Fruit fly (Drosophila melanogaster): Measurements from ENCODE around the gene nerfin-2.

Gene nerfin-2

dm6 chr3R:10031480-10031879 lies 39.4 kb upstream of the nerfin-2 start:
- TF ChIP-seq CG1621 (tag; optimal IDR thresholded peaks at IDR 0.05) (no peak), spab (GFP tag; optimal IDR thresholded peaks at IDR 0.05) (no peak), CG6276 (GFP tag; optimal IDR thresholded peaks at IDR 0.05) (no peak), Hr39 (GFP tag; optimal IDR thresholded peaks at IDR 0.05) (no peak), Hr4 (GFP tag; optimal IDR thresholded peaks at IDR 0.05) (no peak), CG32006 (GFP tag; optimal IDR thresholded peaks at IDR 0.05) (no peak), CG8319 (GFP tag; optimal IDR thresholded peaks at IDR 0.05) (no peak), salr (GFP tag; optimal IDR thresholded peaks at IDR 0.05) (no peak), CG16779 (tag; optimal IDR thresholded peaks at IDR 0.05) (no peak), achi (GFP tag; optimal IDR thresholded peaks at IDR 0.05) (no peak), Hr38 (GFP tag; optimal IDR thresholded peaks at IDR 0.05) (no peak), Eip93F (GFP tag; optimal IDR thresholded peaks at IDR 0.05) (no peak), ss (GFP tag; optimal IDR thresholded peaks at IDR 0.05) (no peak), dsx (GFP tag; optimal IDR thresholded peaks at IDR 0.05; ENCODE audit: poor library complexity, severe bottlenecking) (no peak), CG3919 (GFP tag; optimal IDR thresholded peaks at IDR 0.05) (no peak), fd85E (GFP tag; optimal IDR thresholded peaks at IDR 0.05) (no peak), CG8632 (GFP tag; optimal IDR thresholded peaks at IDR 0.05) (no peak), CG6792 (GFP tag; optimal IDR thresholded peaks at IDR 0.05) (no peak)

- no peak for TF ChIP-seq dac (GFP tag; optimal IDR thresholded peaks at IDR 0.05)
- no peak for TF ChIP-seq eg (GFP tag; IDR thresholded peaks at IDR 0.05)
- TF ChIP-seq fd59A (GFP tag; optimal IDR thresholded peaks at IDR 0.05) = no peak
- no peak for TF ChIP-seq CG8632 (GFP tag; optimal IDR thresholded peaks at IDR 0.05)
- TF ChIP-seq CG32006 (GFP tag; optimal IDR thresholded peaks at IDR 0.05) = peak; percentile 44
- no peak for TF ChIP-seq Sox15 (GFP tag; optimal IDR thresholded peaks at IDR 0.05)
- no peak for TF ChIP-seq Gug (GFP tag; IDR thresholded peaks at IDR 0.05)
- TF ChIP-seq pdm3 (GFP tag; optimal IDR thresholded peaks at IDR 0.05) = no peak
- no peak for TF ChIP-seq CG11294 (GFP tag; IDR thresholded peaks at IDR 0.05)
- TF ChIP-seq CG6276 (GFP tag; optimal IDR thresholded peaks at IDR 0.05) = peak; percentile 4
- TF ChIP-seq ss (GFP tag; optimal IDR thresholded peaks at IDR 0.05) = no peak
- no peak for TF ChIP-seq spab (GFP tag; optimal IDR thresholded peaks at IDR 0.05)
- peak; percentile 16 for TF ChIP-seq Hr4 (GFP tag; optimal IDR thresholded peaks at IDR 0.05)
- TF ChIP-seq Sox102F (GFP tag; optimal IDR thresholded peaks at IDR 0.05) = no peak
- peak; percentile 60 for TF ChIP-seq svp (GFP tag)
- 0 out of 2 replicates have a peak, but pooled peaks have one; percentile 20 for TF ChIP-seq CG15336 (GFP tag; IDR thresholded peaks at IDR 0.05)
- no peak for TF ChIP-seq CG10669 (GFP tag; optimal IDR thresholded peaks at IDR 0.05)
- TF ChIP-seq vri (GFP tag; optimal IDR thresholded peaks at IDR 0.05) = no peak
- peak; percentile 51 for TF ChIP-seq Eip78C (GFP tag)
These were observed 37.8 kb upstream of the nerfin-2 start for dm6 chr3R:10032951-10033720.

dm6 chr3R:10034995-10035446 lies 35.9 kb upstream of the nerfin-2 start:
- TF ChIP-seq CG31627 (GFP tag; optimal IDR thresholded peaks at IDR 0.05) (no peak), CG6276 (GFP tag; optimal IDR thresholded peaks at IDR 0.05) (peak; percentile 12), Sox102F (GFP tag; optimal IDR thresholded peaks at IDR 0.05) (no peak), Eip78C (GFP tag) (peak; percentile 44), svp (GFP tag) (peak; percentile 67), dsx (GFP tag; optimal IDR thresholded peaks at IDR 0.05; ENCODE audit: poor library complexity, severe bottlenecking) (peak; percentile 6), fkh (GFP tag; optimal IDR thresholded peaks at IDR 0.05) (peak; percentile 59), CG6854 (GFP tag; optimal IDR thresholded peaks at IDR 0.05) (no peak), ss (GFP tag; optimal IDR thresholded peaks at IDR 0.05) (peak in 1 of 2 experiments; percentile 38)

dm6 chr3R:10035765-10036164 lies 35.2 kb upstream of the nerfin-2 start:
- TF ChIP-seq Eip78C (GFP tag) (no peak), salr (GFP tag; optimal IDR thresholded peaks at IDR 0.05) (no peak), Eip93F (GFP tag; optimal IDR thresholded peaks at IDR 0.05) (peak; percentile 35), spab (GFP tag; optimal IDR thresholded peaks at IDR 0.05) (no peak), svp (GFP tag) (peak; percentile 54), CG11902 (GFP tag; optimal IDR thresholded peaks at IDR 0.05) (no peak), topi (GFP tag; optimal IDR thresholded peaks at IDR 0.05) (no peak), Sox15 (GFP tag; optimal IDR thresholded peaks at IDR 0.05) (no peak), CG16779 (tag; optimal IDR thresholded peaks at IDR 0.05) (no peak), fd85E (GFP tag; optimal IDR thresholded peaks at IDR 0.05) (no peak), fkh (GFP tag; optimal IDR thresholded peaks at IDR 0.05) (peak; percentile 14), CG32006 (GFP tag; optimal IDR thresholded peaks at IDR 0.05) (no peak), vri (GFP tag; optimal IDR thresholded peaks at IDR 0.05) (no peak), lz (GFP tag; optimal IDR thresholded peaks at IDR 0.05) (no peak), Gug (GFP tag; IDR thresholded peaks at IDR 0.05) (no peak), CG6808 (GFP tag; optimal IDR thresholded peaks at IDR 0.05) (no peak), Ets21C (GFP tag; optimal IDR thresholded peaks at IDR 0.05) (no peak)

All from whole organism, prepupa.